Worm (Caenorhabditis elegans) whole organism, young adult: ENCODE data around the gene C27H6.9.

Source experiments
- B0336.3 ChIP-seq: fragments of 200-800 bp; sonication (Bioruptor generic); IDR thresholded peaks from 2 replicates; pipeline ENCODE4 v1.3.6; 2022; ENCODE audit warnings: missing genetic modification characterization, missing compliant biosample characterization
- F37B4.10 ChIP-seq: fragments of 200-800 bp; sonication (Bioruptor generic); IDR thresholded peaks from 2 replicates; pipeline ENCODE4 v1.3.6; 2022; ENCODE audit warnings: missing genetic modification characterization, missing compliant biosample characterization
- F39B2.1 ChIP-seq: fragments of 200-800 bp; sonication (Bioruptor generic); IDR thresholded peaks from 2 replicates; pipeline ENCODE4 v1.3.6; 2022; ENCODE audit warnings: missing genetic modification reagents, missing genetic modification characterization, missing compliant biosample characterization
- F55B11.4 ChIP-seq: sonication (generic microtip); optimal IDR thresholded peaks from 2 replicates; lab custom pipeline; 2016; ENCODE audit warnings: missing compliant biosample characterization, missing genetic modification characterization, borderline replicate concordance; ENCODE audit not compliant: insufficient read depth
- F57A8.1 ChIP-seq: fragments of 200-800 bp; sonication (Bioruptor generic); optimal IDR thresholded peaks from 2 replicates; lab custom pipeline; 2018; ENCODE audit warnings: mild to moderate bottlenecking, missing genetic modification characterization, moderate library complexity, missing compliant biosample characterization
- K11D2.4 ChIP-seq: fragments of 200-800 bp; sonication (Bioruptor generic); IDR thresholded peaks from 2 replicates; pipeline ENCODE4 v1.3.6; 2022; ENCODE audit warnings: missing genetic modification reagents, missing genetic modification characterization, missing compliant biosample characterization
- K12H6.12 ChIP-seq: fragments of 200-800 bp; sonication (Bioruptor generic); optimal IDR thresholded peaks from 2 replicates; lab custom pipeline; 2018; ENCODE audit warnings: mild to moderate bottlenecking, missing genetic modification characterization, missing compliant biosample characterization
- Y56A3A.18 ChIP-seq: fragments of 200-800 bp; sonication (Bioruptor generic); IDR thresholded peaks from 2 replicates; pipeline ENCODE4 v1.3.6; 2022; ENCODE audit warnings: missing genetic modification reagents, missing genetic modification characterization, missing compliant biosample characterization
- Y79H2A.3 ChIP-seq: fragments of 200-800 bp; sonication (Bioruptor generic); conservative IDR thresholded peaks from 2 replicates; pipeline ENCODE4 v1.3.6; 2022; ENCODE audit warnings: missing genetic modification reagents, missing genetic modification characterization, missing compliant biosample characterization
- akir-1 ChIP-seq: fragments of 200-800 bp; sonication (Bioruptor generic); optimal IDR thresholded peaks from 2 replicates; lab custom pipeline; 2018; ENCODE audit warnings: mild to moderate bottlenecking, missing genetic modification characterization, moderate library complexity, missing compliant biosample characterization
- ama-1 ChIP-seq, 3 experiments: fragments of 150-350 bp in 1 of 3; sonication (generic microtip) in 2 of 3; optimal IDR thresholded peaks; 2 replicates each; lab custom pipeline; 2014 to 2018; ENCODE audit warnings: missing biosample characterization in 2 of 3, missing genetic modification characterization in 2 of 3, missing genetic modification reagents in 2 of 3
- aptf-3 ChIP-seq: fragments of 200-800 bp; sonication (Bioruptor generic); IDR thresholded peaks from 2 replicates; pipeline ENCODE4 v1.3.6; 2022; ENCODE audit warnings: missing genetic modification characterization, missing compliant biosample characterization
- atf-7 ChIP-seq: sonication (generic microtip); optimal IDR thresholded peaks from 2 replicates; lab custom pipeline; 2017; ENCODE audit warnings: mild to moderate bottlenecking, missing genetic modification characterization, missing compliant biosample characterization
- attf-5 ChIP-seq: fragments of 200-800 bp; sonication (Bioruptor generic); optimal IDR thresholded peaks from 2 replicates; lab custom pipeline; 2018; ENCODE audit warnings: mild to moderate bottlenecking, missing genetic modification characterization, missing compliant biosample characterization
- ccch-3 ChIP-seq: fragments of 200-800 bp; sonication (Bioruptor generic); optimal IDR thresholded peaks from 2 replicates; lab custom pipeline; 2018; ENCODE audit warnings: mild to moderate bottlenecking, missing genetic modification characterization, missing compliant biosample characterization
- cebp-1 ChIP-seq, 2 experiments: fragments of 200-800 bp in 1 of 2; sonication (Bioruptor generic) in 1 of 2; sonication (generic microtip) in 1 of 2; IDR thresholded peaks in 1 of 2; optimal IDR thresholded peaks in 1 of 2; 2 replicates each; pipeline versions ENCODE4 v1.3.6 to Lab custom; 2017 to 2022; ENCODE audit warnings: missing compliant biosample characterization in 2 of 2, missing genetic modification characterization in 2 of 2, mild to moderate bottlenecking in 1 of 2, missing genetic modification reagents in 1 of 2, moderate library complexity in 1 of 2
- ceh-40 ChIP-seq: fragments of 200-800 bp; sonication (Bioruptor generic); IDR thresholded peaks from 2 replicates; pipeline ENCODE4 v1.3.6; 2022; ENCODE audit warnings: missing genetic modification characterization, missing compliant biosample characterization
- ceh-91 ChIP-seq: fragments of 200-800 bp; sonication (Bioruptor generic); IDR thresholded peaks from 2 replicates; pipeline ENCODE4 v1.3.6; 2022; ENCODE audit warnings: missing genetic modification reagents, missing genetic modification characterization, missing compliant biosample characterization
- dox-1 ChIP-seq: fragments of 200-800 bp; sonication (Bioruptor generic); IDR thresholded peaks from 2 replicates; pipeline ENCODE4 v1.3.6; 2022; ENCODE audit warnings: missing genetic modification reagents, missing genetic modification characterization, missing compliant biosample characterization
- egl-44 ChIP-seq: fragments of 200-800 bp; sonication (Bioruptor generic); IDR thresholded peaks from 2 replicates; pipeline ENCODE4 v1.3.6; 2022; ENCODE audit warnings: missing genetic modification reagents, missing genetic modification characterization, missing compliant biosample characterization
- ets-4 ChIP-seq: fragments of 200-800 bp; sonication (Bioruptor generic); optimal IDR thresholded peaks from 2 replicates; lab custom pipeline; 2018; ENCODE audit warnings: mild to moderate bottlenecking, missing genetic modification characterization, missing compliant biosample characterization
- gei-17 ChIP-seq: fragments of 200-800 bp; sonication (Bioruptor generic); optimal IDR thresholded peaks from 2 replicates; lab custom pipeline; 2018; ENCODE audit warnings: mild to moderate bottlenecking, missing genetic modification characterization, missing compliant biosample characterization
- hlh-12 ChIP-seq: sonication (generic microtip); optimal IDR thresholded peaks from 2 replicates; lab custom pipeline; 2016; ENCODE audit warnings: missing genetic modification characterization, missing compliant biosample characterization
- hsf-1 ChIP-seq: fragments of 200-800 bp; sonication (Bioruptor generic); IDR thresholded peaks from 2 replicates; pipeline ENCODE4 v1.3.6; 2022; ENCODE audit warnings: missing genetic modification reagents, missing genetic modification characterization, missing compliant biosample characterization
- let-607 ChIP-seq, 2 experiments: fragments of 200-800 bp in 1 of 2; sonication (Bioruptor generic) in 1 of 2; sonication (generic microtip) in 1 of 2; optimal IDR thresholded peaks; 2 replicates each; lab custom pipeline; 2016 to 2018; ENCODE audit warnings: mild to moderate bottlenecking in 2 of 2, missing compliant biosample characterization in 2 of 2, missing genetic modification characterization in 2 of 2, moderate library complexity in 2 of 2, missing genotype in 1 of 2
- lin-54 ChIP-seq: fragments of 200-800 bp; sonication (Bioruptor generic); optimal IDR thresholded peaks from 2 replicates; lab custom pipeline; 2018; ENCODE audit warnings: mild to moderate bottlenecking, missing genetic modification characterization, missing compliant biosample characterization
- lir-1 ChIP-seq: fragments of 200-800 bp; sonication (Bioruptor generic); conservative IDR thresholded peaks from 2 replicates; pipeline ENCODE4 v1.3.6; 2022; ENCODE audit warnings: missing genetic modification reagents, missing genetic modification characterization, missing compliant biosample characterization
- lsl-1 ChIP-seq: fragments of 200-800 bp; sonication (Bioruptor generic); optimal IDR thresholded peaks from 2 replicates; lab custom pipeline; 2018; ENCODE audit warnings: mild to moderate bottlenecking, missing genetic modification characterization, moderate library complexity, missing compliant biosample characterization
- madf-6 ChIP-seq: fragments of 200-800 bp; sonication (Bioruptor generic); IDR thresholded peaks from 2 replicates; pipeline ENCODE4 v1.3.6; 2022; ENCODE audit warnings: missing genetic modification reagents, missing genetic modification characterization, missing compliant biosample characterization
- mxl-1 ChIP-seq: sonication (generic microtip); optimal IDR thresholded peaks from 2 replicates; lab custom pipeline; 2016; ENCODE audit warnings: missing genetic modification characterization, missing compliant biosample characterization
- nfya-1 ChIP-seq: sonication (generic microtip); optimal IDR thresholded peaks from 2 replicates; lab custom pipeline; 2017; ENCODE audit warnings: antibody characterized with exemption, missing compliant biosample characterization, missing genetic modification characterization, borderline replicate concordance; ENCODE audit not compliant: insufficient read depth
- nhr-120 ChIP-seq: fragments of 200-800 bp; sonication (Bioruptor generic); IDR thresholded peaks from 2 replicates; pipeline ENCODE4 v1.3.6; 2022; ENCODE audit warnings: missing genetic modification characterization, missing compliant biosample characterization
- nhr-179 ChIP-seq: sonication (generic microtip); optimal IDR thresholded peaks from 2 replicates; lab custom pipeline; 2016; ENCODE audit warnings: mild to moderate bottlenecking, missing genetic modification characterization, missing compliant biosample characterization
- pbrm-1 ChIP-seq: fragments of 200-800 bp; sonication (Bioruptor generic); IDR thresholded peaks from 2 replicates; pipeline ENCODE4 v1.3.6; 2022; ENCODE audit warnings: missing genetic modification reagents, missing genetic modification characterization, missing compliant biosample characterization
- rec-8 ChIP-seq, 2 experiments: sonication (generic microtip); optimal IDR thresholded peaks; 2 replicates each; lab custom pipeline; 2016; ENCODE audit warnings: mild to moderate bottlenecking in 2 of 2, missing genetic modification characterization in 2 of 2, missing genetic modification reagents in 2 of 2, missing genotype in 2 of 2, missing biosample characterization in 1 of 2, missing compliant biosample characterization in 1 of 2, moderate library complexity in 1 of 2
- repo-1 ChIP-seq: sonication (generic microtip); optimal IDR thresholded peaks from 2 replicates; lab custom pipeline; 2017; ENCODE audit warnings: mild to moderate bottlenecking, missing genetic modification characterization, missing compliant biosample characterization
- sdz-38 ChIP-seq: sonication (generic microtip); optimal IDR thresholded peaks from 2 replicates; lab custom pipeline; 2016; ENCODE audit warnings: missing genotype, missing genetic modification characterization, missing compliant biosample characterization
- sea-2 ChIP-seq: fragments of 200-800 bp; sonication (Bioruptor generic); IDR thresholded peaks from 2 replicates; pipeline ENCODE4 v1.3.6; 2022; ENCODE audit warnings: missing genetic modification characterization, missing compliant biosample characterization
- snpc-1.3 ChIP-seq: sonication (generic microtip); optimal IDR thresholded peaks from 2 replicates; lab custom pipeline; 2017; ENCODE audit warnings: missing genetic modification characterization, mild to moderate bottlenecking, missing compliant biosample characterization, antibody characterized with exemption, moderate library complexity, missing genotype, missing genetic modification reagents; ENCODE audit not compliant: insufficient read depth
- snpc-3.4 ChIP-seq: sonication (generic microtip); optimal IDR thresholded peaks from 2 replicates; lab custom pipeline; 2017; ENCODE audit warnings: missing genetic modification characterization, mild to moderate bottlenecking, missing compliant biosample characterization, antibody characterized with exemption, moderate library complexity, missing genotype, missing genetic modification reagents
- somi-1 ChIP-seq: fragments of 200-800 bp; sonication (Bioruptor generic); optimal IDR thresholded peaks from 2 replicates; lab custom pipeline; 2018; ENCODE audit warnings: mild to moderate bottlenecking, missing genetic modification characterization, missing compliant biosample characterization
- tlf-1 ChIP-seq: fragments of 200-800 bp; sonication (Bioruptor generic); optimal IDR thresholded peaks from 2 replicates; lab custom pipeline; 2018; ENCODE audit warnings: mild to moderate bottlenecking, missing genetic modification characterization, missing compliant biosample characterization
- unc-130 ChIP-seq: sonication (generic microtip); optimal IDR thresholded peaks from 2 replicates; lab custom pipeline; 2016; ENCODE audit warnings: missing genetic modification reagents, missing genetic modification characterization, missing compliant biosample characterization
- zim-3 ChIP-seq: sonication (generic microtip); optimal IDR thresholded peaks from 2 replicates; lab custom pipeline; 2017; ENCODE audit warnings: mild to moderate bottlenecking, missing genetic modification characterization, moderate library complexity, missing compliant biosample characterization
- ztf-22 ChIP-seq: fragments of 200-800 bp; sonication (Bioruptor generic); optimal IDR thresholded peaks from 2 replicates; lab custom pipeline; 2018; ENCODE audit warnings: mild to moderate bottlenecking, missing genetic modification characterization, moderate library complexity, missing compliant biosample characterization
- ztf-26 ChIP-seq: sonication (generic microtip); optimal IDR thresholded peaks from 2 replicates; lab custom pipeline; 2017; ENCODE audit warnings: missing genetic modification characterization, missing compliant biosample characterization

C27H6.9 gene

DNA sequence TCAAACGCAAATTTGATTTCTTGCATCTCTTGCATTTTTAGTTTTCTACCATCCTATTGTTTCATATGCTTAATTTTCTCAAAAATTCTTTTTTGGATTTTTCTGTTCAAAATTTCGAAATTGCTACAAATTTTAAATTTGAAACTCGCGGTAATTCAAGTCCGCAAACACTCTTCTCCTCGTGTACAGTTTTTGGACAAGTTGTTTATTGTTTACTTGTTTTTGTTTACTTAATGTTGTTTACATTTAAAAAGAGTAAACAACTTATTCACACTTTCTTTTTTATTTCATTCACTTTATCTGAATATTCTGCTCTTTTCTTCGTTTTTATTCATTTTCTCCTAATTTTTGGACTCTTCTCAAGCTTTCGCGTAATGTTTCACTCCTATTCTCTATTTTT is 35.6 kb downstream of the C27H6.9 start (continued):
- TF ChIP-seq atf-7 (tag; lab: Kevin White, UChicago) (no peak), F39B2.1 (GFP tag; lab: Robert Waterston, UW) (no peak), egl-44 (GFP tag; lab: Robert Waterston, UW) (no peak), F37B4.10 (GFP tag; lab: Robert Waterston, UW) (no peak), unc-130 (GFP tag; lab: Kevin White, UChicago) (peak; percentile 96), ceh-40 (GFP tag; lab: Robert Waterston, UW) (no peak), ceh-91 (GFP tag; lab: Robert Waterston, UW) (peak; percentile 50; the same call in 1 of the 2 replicates), B0336.3 (GFP tag; lab: Robert Waterston, UW) (no peak), ccch-3 (GFP tag; lab: Kevin White, UChicago) (no peak), mxl-1 (no peak), tlf-1 (GFP tag; lab: Kevin White, UChicago) (no peak), zim-3 (no peak), sdz-38 (no peak), Y56A3A.18 (no peak), lin-54 (GFP tag; lab: Kevin White, UChicago) (peak; percentile 81), nfya-1 (tag; lab: Kevin White, UChicago) (no peak), ama-1 (optimal IDR thresholded peaks at IDR 0.05; lab: Kevin White, UChicago) (no peak), ama-1 (GFP tag; optimal IDR thresholded peaks at IDR 0.05; lab: Kevin White, UChicago) (no peak), K12H6.12 (no peak), lir-1 (GFP tag; lab: Robert Waterston, UW) (no peak), akir-1 (GFP tag; lab: Kevin White, UChicago) (no peak), snpc-3.4 (tag; lab: Kevin White, UChicago) (peak; percentile 88), ets-4 (GFP tag; lab: Kevin White, UChicago) (no peak), let-607 (tag; optimal IDR thresholded peaks at IDR 0.05; lab: Kevin White, UChicago) (no peak), sea-2 (GFP tag; lab: Robert Waterston, UW) (no peak), gei-17 (no peak), nhr-120 (GFP tag; lab: Robert Waterston, UW) (no peak), ztf-22 (no peak)

DNA sequence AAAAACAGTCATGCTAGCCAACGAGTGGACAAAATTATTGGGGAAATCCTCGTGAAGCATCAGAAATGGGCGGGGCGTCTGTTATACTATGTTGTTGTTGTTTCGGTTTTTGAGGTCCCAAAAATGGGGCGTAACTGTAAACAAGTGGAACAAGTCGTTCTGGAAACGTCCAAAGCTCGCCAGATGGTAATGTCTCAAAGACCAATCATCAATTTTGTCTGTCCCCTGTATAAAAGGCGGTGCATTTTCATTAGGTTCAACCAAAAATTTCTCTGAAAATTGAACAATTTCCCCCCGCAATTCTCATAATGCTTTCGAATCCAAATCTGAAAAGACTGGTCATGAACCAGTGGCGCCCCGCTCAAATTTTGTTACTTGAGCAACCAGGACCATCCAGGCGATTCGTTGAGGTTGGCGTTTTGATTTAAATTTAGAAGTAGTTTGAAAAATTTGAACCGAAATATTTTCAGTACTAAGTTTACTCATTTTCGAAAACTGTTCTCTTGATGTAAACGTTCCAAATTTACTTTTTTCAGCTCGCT is 36.5 kb downstream of the C27H6.9 start:
- TF ChIP-seq hsf-1 (GFP tag; lab: Robert Waterston, UW) (peak; percentile 9; the same call in 1 of the 2 replicates), zim-3 (no peak), ztf-22 (no peak), madf-6 (peak; percentile 15; the same call in 1 of the 2 replicates), ztf-26 (tag; lab: Kevin White, UChicago) (no peak), nhr-179 (tag; lab: Kevin White, UChicago) (no peak), lsl-1 (GFP tag; lab: Kevin White, UChicago) (peak; percentile 10), gei-17 (no peak), rec-8 (tag; optimal IDR thresholded peaks at IDR 0.05; lab: Kevin White, UChicago) (no peak), somi-1 (GFP tag; lab: Kevin White, UChicago) (no peak), dox-1 (GFP tag; lab: Robert Waterston, UW) (peak; percentile 56), repo-1 (no peak), aptf-3 (GFP tag; lab: Robert Waterston, UW) (0 out of 2 replicates have a peak, but pooled peaks have one; percentile 36), F55B11.4 (tag; lab: Kevin White, UChicago) (no peak), cebp-1 (GFP tag; IDR thresholded peaks at IDR 0.05; lab: Robert Waterston, UW) (no peak), cebp-1 (tag; optimal IDR thresholded peaks at IDR 0.05; lab: Kevin White, UChicago) (peak; percentile 60), attf-5 (GFP tag; lab: Kevin White, UChicago) (peak; percentile 1), K11D2.4 (GFP tag; lab: Robert Waterston, UW) (no peak), F57A8.1 (GFP tag; lab: Kevin White, UChicago) (no peak), hlh-12 (tag; lab: Kevin White, UChicago) (no peak), Y79H2A.3 (GFP tag; lab: Robert Waterston, UW) (peak; percentile 86), nhr-120 (GFP tag; lab: Robert Waterston, UW) (no peak), snpc-1.3 (tag; lab: Kevin White, UChicago) (no peak), pbrm-1 (GFP tag; lab: Robert Waterston, UW) (no peak; the same call in 1 of the 2 replicates)
